Worm (Caenorhabditis elegans) whole organism, L2 larva: ENCODE data around the gene Y42G9A.3.

ENCODE experiments used
- C34F6.9 ChIP-seq: fragments of 150-350 bp; optimal IDR thresholded peaks from 2 replicates; lab custom pipeline; 2014; ENCODE audit warnings: missing biosample characterization, missing genetic modification characterization
- F13H6.1 ChIP-seq: sonication (generic microtip); optimal IDR thresholded peaks from 2 replicates; lab custom pipeline; 2016; ENCODE audit warnings: missing genetic modification characterization, missing compliant biosample characterization
- R02D3.7 ChIP-seq: fragments of 150-350 bp; optimal IDR thresholded peaks from 2 replicates; lab custom pipeline; 2014; ENCODE audit warnings: missing biosample characterization, missing genetic modification characterization
- Y55F3AM.14 ChIP-seq: fragments of 200-800 bp; sonication (Bioruptor generic); optimal IDR thresholded peaks from 2 replicates; lab custom pipeline; 2018; ENCODE audit warnings: mild to moderate bottlenecking, missing genetic modification characterization, missing compliant biosample characterization
- ZK546.5 ChIP-seq: sonication (generic microtip); optimal IDR thresholded peaks from 2 replicates; lab custom pipeline; 2017; ENCODE audit warnings: missing biosample characterization, missing genetic modification characterization
- alr-1 ChIP-seq: fragments of 150-350 bp; optimal IDR thresholded peaks from 2 replicates; lab custom pipeline; 2014; ENCODE audit warnings: missing biosample characterization, missing genetic modification characterization
- aly-2 ChIP-seq: fragments of 150-350 bp; optimal IDR thresholded peaks from 2 replicates; lab custom pipeline; 2014; ENCODE audit warnings: missing biosample characterization, missing genetic modification characterization
- ama-1 ChIP-seq: fragments of 150-350 bp; optimal IDR thresholded peaks from 2 replicates; lab custom pipeline; 2018; ENCODE audit warnings: inconsistent platforms
- blmp-1 ChIP-seq: sonication (generic microtip); optimal IDR thresholded peaks from 2 replicates; lab custom pipeline; 2017; ENCODE audit warnings: missing genetic modification characterization, mild to moderate bottlenecking, missing compliant biosample characterization, antibody characterized with exemption, moderate library complexity; ENCODE audit not compliant: insufficient read depth
- ceh-16 ChIP-seq: fragments of 150-350 bp; optimal IDR thresholded peaks from 2 replicates; lab custom pipeline; 2014; ENCODE audit warnings: missing biosample characterization, missing genetic modification characterization
- ceh-82 ChIP-seq: fragments of 150-350 bp; optimal IDR thresholded peaks from 2 replicates; lab custom pipeline; 2014; ENCODE audit warnings: missing biosample characterization, missing genetic modification characterization
- crh-2 ChIP-seq: sonication (generic microtip); optimal IDR thresholded peaks from 2 replicates; lab custom pipeline; 2017; ENCODE audit warnings: missing biosample characterization, missing genetic modification characterization
- dmd-4 ChIP-seq: sonication (generic microtip); optimal IDR thresholded peaks from 2 replicates; lab custom pipeline; 2017; ENCODE audit warnings: missing biosample characterization, missing genetic modification characterization
- egl-27 ChIP-seq: sonication (generic microtip); optimal IDR thresholded peaks from 3 replicates; lab custom pipeline; 2017; ENCODE audit warnings: missing biosample characterization, missing genetic modification reagents, missing genetic modification characterization
- elt-1 ChIP-seq: fragments of 150-350 bp; optimal IDR thresholded peaks from 2 replicates; lab custom pipeline; 2014; ENCODE audit warnings: missing biosample characterization, missing genetic modification characterization
- elt-3 ChIP-seq: sonication (generic microtip); optimal IDR thresholded peaks from 2 replicates; lab custom pipeline; 2017; ENCODE audit warnings: missing biosample characterization, missing genetic modification characterization
- fos-1 ChIP-seq: fragments of 150-350 bp; optimal IDR thresholded peaks from 2 replicates; lab custom pipeline; 2014; ENCODE audit warnings: missing biosample characterization, missing genetic modification characterization
- gmeb-1 ChIP-seq: fragments of 150-350 bp; optimal IDR thresholded peaks from 2 replicates; lab custom pipeline; 2014; ENCODE audit warnings: missing biosample characterization, missing genetic modification characterization
- lin-11 ChIP-seq: fragments of 150-350 bp; sonication (generic microtip); optimal IDR thresholded peaks from 2 replicates; lab custom pipeline; 2014; ENCODE audit warnings: missing biosample characterization, missing genetic modification characterization, inconsistent platforms, mixed read lengths
- lin-13 ChIP-seq: fragments of 150-350 bp; optimal IDR thresholded peaks from 2 replicates; lab custom pipeline; 2014; ENCODE audit warnings: missing biosample characterization, missing genetic modification reagents, missing genetic modification characterization
- lin-39 ChIP-seq: fragments of 150-350 bp; optimal IDR thresholded peaks from 2 replicates; lab custom pipeline; 2014; ENCODE audit warnings: missing biosample characterization, missing genetic modification reagents, missing genetic modification characterization
- lsy-2 ChIP-seq, 2 experiments: fragments of 150-350 bp in 1 of 2; sonication (generic microtip) in 1 of 2; optimal IDR thresholded peaks; 2 replicates each; lab custom pipeline; 2014 to 2017; ENCODE audit warnings: missing biosample characterization in 2 of 2, missing genetic modification characterization in 2 of 2
- mab-5 ChIP-seq: fragments of 150-350 bp; optimal IDR thresholded peaks from 2 replicates; lab custom pipeline; 2014; ENCODE audit warnings: missing biosample characterization, missing genetic modification characterization
- mbf-1 ChIP-seq: sonication (generic microtip); optimal IDR thresholded peaks from 2 replicates; lab custom pipeline; 2017; ENCODE audit warnings: missing biosample characterization, missing genetic modification characterization
- mdl-1 ChIP-seq, 2 experiments: fragments of 150-350 bp in 1 of 2; sonication (generic microtip) in 1 of 2; optimal IDR thresholded peaks; 2 replicates each; lab custom pipeline; 2017; ENCODE audit warnings: missing biosample characterization in 2 of 2, missing genetic modification characterization in 2 of 2
- nhr-10 ChIP-seq: sonication (generic microtip); optimal IDR thresholded peaks from 2 replicates; lab custom pipeline; 2017; ENCODE audit warnings: missing biosample characterization, missing genetic modification characterization
- nhr-11 ChIP-seq: fragments of 150-350 bp; optimal IDR thresholded peaks from 2 replicates; lab custom pipeline; 2014; ENCODE audit warnings: missing biosample characterization, missing genetic modification characterization
- nhr-12 ChIP-seq: fragments of 150-350 bp; optimal IDR thresholded peaks from 2 replicates; lab custom pipeline; 2014; ENCODE audit warnings: missing biosample characterization, missing genetic modification characterization
- nhr-129 ChIP-seq: fragments of 150-350 bp; optimal IDR thresholded peaks from 2 replicates; lab custom pipeline; 2014; ENCODE audit warnings: missing biosample characterization, missing genetic modification characterization
- nhr-21 ChIP-seq: fragments of 150-350 bp; optimal IDR thresholded peaks from 2 replicates; lab custom pipeline; 2014; ENCODE audit warnings: missing biosample characterization, missing genetic modification characterization
- nhr-23 ChIP-seq: fragments of 150-350 bp; optimal IDR thresholded peaks from 2 replicates; lab custom pipeline; 2014; ENCODE audit warnings: missing biosample characterization, missing genetic modification reagents, missing genetic modification characterization
- nhr-237 ChIP-seq: fragments of 150-350 bp; optimal IDR thresholded peaks from 2 replicates; lab custom pipeline; 2014; ENCODE audit warnings: missing biosample characterization, missing genetic modification characterization
- nhr-25 ChIP-seq: fragments of 150-350 bp; sonication (generic microtip); optimal IDR thresholded peaks from 3 replicates; lab custom pipeline; 2014; ENCODE audit warnings: missing biosample characterization, missing genetic modification characterization
- nhr-6 ChIP-seq: fragments of 150-350 bp; optimal IDR thresholded peaks from 2 replicates; lab custom pipeline; 2014; ENCODE audit warnings: missing biosample characterization, missing genetic modification characterization
- nhr-77 ChIP-seq: fragments of 150-350 bp; optimal IDR thresholded peaks from 2 replicates; lab custom pipeline; 2014; ENCODE audit warnings: missing biosample characterization, missing genetic modification characterization
- peb-1 ChIP-seq: fragments of 150-350 bp; optimal IDR thresholded peaks from 2 replicates; lab custom pipeline; 2014; ENCODE audit warnings: missing biosample characterization, missing genetic modification characterization
- sem-4 ChIP-seq: fragments of 150-350 bp; optimal IDR thresholded peaks from 2 replicates; lab custom pipeline; 2014; ENCODE audit warnings: missing biosample characterization, missing genetic modification reagents, missing genetic modification characterization
- skn-1 ChIP-seq: sonication (generic microtip); optimal IDR thresholded peaks from 2 replicates; lab custom pipeline; 2017; ENCODE audit warnings: missing biosample characterization, missing genetic modification characterization
- sma-3 ChIP-seq: sonication (generic microtip); optimal IDR thresholded peaks from 2 replicates; lab custom pipeline; 2016; ENCODE audit warnings: missing genetic modification reagents, missing genetic modification characterization, missing compliant biosample characterization
- sma-9 ChIP-seq, 2 experiments: fragments of 150-350 bp in 1 of 2; sonication (generic microtip) in 1 of 2; optimal IDR thresholded peaks; 2 replicates each; lab custom pipeline; 2014 to 2016; ENCODE audit warnings: missing genetic modification characterization in 2 of 2, mild to moderate bottlenecking in 1 of 2, missing biosample characterization in 1 of 2, missing compliant biosample characterization in 1 of 2, missing genetic modification reagents in 1 of 2, moderate library complexity in 1 of 2
- snpc-4 ChIP-seq: fragments of 150-350 bp; optimal IDR thresholded peaks from 2 replicates; lab custom pipeline; 2014; ENCODE audit warnings: missing biosample characterization, missing genetic modification characterization
- unc-39 ChIP-seq: fragments of 150-350 bp; optimal IDR thresholded peaks from 2 replicates; lab custom pipeline; 2014; ENCODE audit warnings: missing biosample characterization, missing genetic modification characterization
- unc-55 ChIP-seq: fragments of 150-350 bp; sonication (generic microtip); optimal IDR thresholded peaks from 3 replicates; lab custom pipeline; 2014; ENCODE audit warnings: missing biosample characterization, missing genetic modification reagents, missing genetic modification characterization
- unc-62 ChIP-seq: fragments of 150-350 bp; optimal IDR thresholded peaks from 2 replicates; lab custom pipeline; 2014; ENCODE audit warnings: missing biosample characterization, missing genetic modification reagents, missing genetic modification characterization
- zag-1 ChIP-seq: fragments of 150-350 bp; optimal IDR thresholded peaks from 2 replicates; lab custom pipeline; 2014; ENCODE audit warnings: missing biosample characterization, missing genetic modification characterization
- ztf-1 ChIP-seq: fragments of 200-800 bp; sonication (Bioruptor generic); conservative IDR thresholded peaks from 2 replicates; pipeline ENCODE4 v1.3.6; 2022; ENCODE audit warnings: missing genetic modification characterization, missing compliant biosample characterization
- ztf-11 ChIP-seq: sonication (generic microtip); optimal IDR thresholded peaks from 2 replicates; lab custom pipeline; 2017; ENCODE audit warnings: missing biosample characterization, missing genetic modification characterization
- ztf-4 ChIP-seq: fragments of 150-350 bp; optimal IDR thresholded peaks from 2 replicates; lab custom pipeline; 2014; ENCODE audit warnings: missing biosample characterization, missing genetic modification characterization

Y42G9A.3 gene

DNA sequence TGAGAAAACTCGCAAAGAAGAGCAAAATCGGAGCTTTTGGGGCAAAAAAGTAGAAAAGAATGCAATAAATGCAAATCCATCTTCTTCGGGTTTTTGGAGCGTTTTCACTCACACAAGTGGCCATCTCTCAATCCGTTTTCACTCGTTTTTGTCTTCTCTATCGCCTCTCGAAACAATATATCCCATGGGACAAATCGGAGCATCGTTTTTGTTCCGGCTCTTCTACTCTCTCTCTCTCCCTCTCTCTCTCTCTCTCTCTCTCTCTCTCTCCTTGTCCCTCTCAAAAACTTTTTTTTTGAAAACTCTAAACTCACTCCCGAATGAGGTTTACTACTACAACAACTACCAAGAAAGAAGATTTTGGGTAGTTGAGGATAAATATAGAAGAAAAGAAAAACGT lies 4.5 kb upstream of the Y42G9A.3 start:
- TF ChIP-seq dmd-4 (no peak), crh-2 (tag; lab: Kevin White, UChicago) (peak; percentile 34), nhr-129 (peak; percentile 20), ZK546.5 (tag; lab: Kevin White, UChicago) (no peak), C34F6.9 (tag; lab: Kevin White, UChicago) (peak; percentile 54), lsy-2 (tag; optimal IDR thresholded peaks at IDR 0.05; lab: Kevin White, UChicago) (peak in 1 of 2 experiments; percentile 46)

DNA sequence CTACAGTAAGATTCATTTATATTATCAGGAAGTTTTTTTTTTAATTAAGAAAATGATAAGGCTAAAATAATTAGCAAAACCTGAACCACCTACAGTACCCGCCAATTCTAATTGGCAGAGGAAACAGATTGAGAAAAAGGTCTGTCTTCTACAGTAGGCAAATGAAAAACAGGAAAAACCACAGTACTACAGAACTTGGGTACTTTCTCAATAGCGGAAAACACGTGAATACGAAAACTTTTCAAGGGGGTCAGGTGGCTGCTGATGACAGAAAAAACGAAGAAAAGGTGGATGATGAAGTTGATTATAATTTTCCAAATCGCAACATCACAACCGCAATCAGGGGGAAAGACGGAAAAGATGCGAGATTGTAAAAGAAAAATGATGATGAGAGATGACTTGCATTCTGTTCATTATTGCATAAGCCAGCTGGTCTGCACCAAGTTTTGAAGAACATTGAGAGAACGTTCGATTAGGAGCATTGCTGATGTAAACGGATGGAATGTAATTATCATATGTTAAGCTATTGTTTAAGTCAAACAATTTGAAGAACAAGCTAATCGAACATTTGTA lies 1.6 kb upstream of the Y42G9A.3 start:
- TF ChIP-seq ztf-4 (tag; lab: Kevin White, UChicago) (no peak), dmd-4 (no peak), unc-39 (tag; lab: Kevin White, UChicago) (no peak), gmeb-1 (tag; lab: Kevin White, UChicago) (peak; percentile 10), ztf-11 (no peak), nhr-23 (tag; lab: Kevin White, UChicago) (no peak), alr-1 (tag; lab: Kevin White, UChicago) (no peak), nhr-25 (no peak), zag-1 (tag; lab: Kevin White, UChicago) (no peak), nhr-21 (tag; lab: Kevin White, UChicago) (peak; percentile 35), elt-3 (no peak), mbf-1 (tag; lab: Kevin White, UChicago) (no peak), lin-39 (tag; lab: Kevin White, UChicago) (no peak), snpc-4 (tag; lab: Kevin White, UChicago) (no peak), ceh-82 (tag; lab: Kevin White, UChicago) (no peak), nhr-77 (tag; lab: Kevin White, UChicago) (no peak), nhr-10 (tag; lab: Kevin White, UChicago) (no peak), sma-9 (GFP tag; optimal IDR thresholded peaks at IDR 0.05; lab: Kevin White, UChicago) (peak; percentile 24), sma-9 (tag; optimal IDR thresholded peaks at IDR 0.05; lab: Kevin White, UChicago) (no peak), fos-1 (tag; lab: Kevin White, UChicago) (no peak), C34F6.9 (tag; lab: Kevin White, UChicago) (no peak), unc-55 (GFP tag; lab: Kevin White, UChicago) (no peak), skn-1 (tag; lab: Kevin White, UChicago) (no peak), mdl-1 (tag; optimal IDR thresholded peaks at IDR 0.05; lab: Kevin White, UChicago) (peak in 1 of 2 experiments; percentile 59), ama-1 (lab: Kevin White, UChicago) (no peak), peb-1 (tag; lab: Kevin White, UChicago) (no peak), sem-4 (no peak), nhr-129 (peak; percentile 97), nhr-11 (tag; lab: Kevin White, UChicago) (no peak), aly-2 (no peak), nhr-237 (tag; lab: Kevin White, UChicago) (no peak), lsy-2 (tag; optimal IDR thresholded peaks at IDR 0.05; lab: Kevin White, UChicago) (peak in 1 of 2 experiments; percentile 33), nhr-6 (tag; lab: Kevin White, UChicago) (no peak), sma-3 (GFP tag; lab: Kevin White, UChicago) (peak; percentile 0), lin-11 (no peak), Y55F3AM.14 (GFP tag; lab: Kevin White, UChicago) (no peak), elt-1 (no peak), ceh-16 (tag; lab: Kevin White, UChicago) (no peak), ztf-1 (GFP tag; lab: Robert Waterston, UW) (no peak), ZK546.5 (tag; lab: Kevin White, UChicago) (no peak), blmp-1 (tag; lab: Kevin White, UChicago) (peak; percentile 13), R02D3.7 (tag; lab: Kevin White, UChicago) (no peak), crh-2 (tag; lab: Kevin White, UChicago) (no peak), mab-5 (tag; lab: Kevin White, UChicago) (no peak), lin-13 (GFP tag; lab: Kevin White, UChicago) (no peak), F13H6.1 (no peak), unc-62 (GFP tag; lab: Kevin White, UChicago) (no peak), egl-27 (tag; lab: Kevin White, UChicago) (no peak), nhr-12 (tag; lab: Kevin White, UChicago) (no peak)
- TF ChIP-seq, all 48 proteins: peak for 8
